Worm (Caenorhabditis elegans) whole organism, midembryonic: ENCODE measurements around the gene fbxc-32.

ENCODE experiments used
- T22C8.4 ChIP-seq: fragments of 200-800 bp; sonication (Bioruptor generic); IDR thresholded peaks from 2 replicates; pipeline ENCODE4 v1.3.6; 2022; ENCODE audit warnings: missing genetic modification characterization, missing compliant biosample characterization
- flt-1 ChIP-seq: fragments of 200-800 bp; sonication (Bioruptor generic); IDR thresholded peaks from 2 replicates; pipeline ENCODE4 v1.3.6; 2022; ENCODE audit warnings: missing genetic modification characterization, missing compliant biosample characterization
- klf-2 ChIP-seq: fragments of 200-800 bp; sonication (Bioruptor generic); conservative IDR thresholded peaks from 2 replicates; pipeline ENCODE4 v1.3.6; 2022; ENCODE audit warnings: missing genetic modification reagents, missing genetic modification characterization, missing compliant biosample characterization
- ref-1 ChIP-seq: fragments of 200-800 bp; sonication (Bioruptor generic); conservative IDR thresholded peaks from 2 replicates; pipeline ENCODE4 v1.3.6; 2022; ENCODE audit warnings: missing genetic modification reagents, missing genetic modification characterization, missing compliant biosample characterization
- ztf-29 ChIP-seq: fragments of 200-800 bp; sonication (Bioruptor generic); IDR thresholded peaks from 2 replicates; pipeline ENCODE4 v1.3.6; 2022; ENCODE audit warnings: missing genetic modification reagents, missing genetic modification characterization, missing compliant biosample characterization

DNA sequence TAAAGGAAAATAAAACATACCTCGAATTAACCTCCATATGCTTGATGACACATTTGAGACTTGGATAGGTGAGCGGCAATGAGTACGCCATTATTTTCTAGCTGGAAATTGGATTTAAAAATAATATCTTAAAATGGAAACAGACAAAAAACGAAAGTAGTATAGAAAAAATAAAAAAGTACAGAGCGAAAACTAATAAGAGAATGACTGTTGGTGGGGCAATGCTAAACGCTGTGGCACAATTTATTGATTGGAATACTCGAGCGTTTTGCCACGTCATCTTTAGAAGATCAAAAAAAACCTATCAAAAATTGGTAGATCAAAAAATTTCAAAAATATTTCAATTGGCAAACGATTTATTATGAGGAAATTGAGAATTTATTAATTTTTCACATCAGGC lies at the start of gene fbxc-32:
- TF ChIP-seq ztf-29 (GFP tag; lab: Robert Waterston, UW) = no peak
- no peak for TF ChIP-seq klf-2 (GFP tag; lab: Robert Waterston, UW)
- no peak for TF ChIP-seq T22C8.4 (GFP tag; lab: Robert Waterston, UW)
- TF ChIP-seq flt-1 (GFP tag; lab: Robert Waterston, UW) = no peak
- no peak for TF ChIP-seq ref-1
